Fruit fly (Drosophila melanogaster): ENCODE measurements around the gene His3.3A.

His3.3A gene

dm6 chr2L:5029049-5029808, 25.6 kb upstream of the His3.3A start, which contains the start of gene Col4a1:
Col4a1 (plus strand) TSS chr2L:5029609.
- TF ChIP-seq Eip78C (GFP tag) = peak; percentile 15
- no peak for TF ChIP-seq Sox15 (GFP tag; optimal IDR thresholded peaks at IDR 0.05)
- TF ChIP-seq eg (GFP tag; IDR thresholded peaks at IDR 0.05) = 0 out of 3 replicates have a peak, but pooled peaks have one; percentile 12
- 0 out of 3 replicates have a peak, but pooled peaks have one; percentile 22 for TF ChIP-seq CG6163 (GFP tag; IDR thresholded peaks at IDR 0.05)
- TF ChIP-seq svp (GFP tag) = peak; percentile 73
- no peak for TF ChIP-seq CG10631 (GFP tag; optimal IDR thresholded peaks at IDR 0.05)
- TF ChIP-seq net (GFP tag; optimal IDR thresholded peaks at IDR 0.05) = no peak
- TF ChIP-seq topi (GFP tag; optimal IDR thresholded peaks at IDR 0.05) = no peak

dm6 chr2L:5029809-5030108, 25.1 kb upstream of the His3.3A start:
- TF ChIP-seq CG31627 (GFP tag; optimal IDR thresholded peaks at IDR 0.05) = no peak
- no peak for TF ChIP-seq ss (GFP tag; optimal IDR thresholded peaks at IDR 0.05)

- TF ChIP-seq Met (GFP tag; optimal IDR thresholded peaks at IDR 0.05) (no peak), svp (GFP tag) (peak; percentile 99), fd85E (GFP tag; optimal IDR thresholded peaks at IDR 0.05) (no peak), CG10631 (GFP tag; optimal IDR thresholded peaks at IDR 0.05) (no peak), Ets96B (tag; optimal IDR thresholded peaks at IDR 0.05) (no peak), lz (GFP tag; optimal IDR thresholded peaks at IDR 0.05) (no peak), pdm3 (GFP tag; optimal IDR thresholded peaks at IDR 0.05) (no peak), cyc (GFP tag; optimal IDR thresholded peaks at IDR 0.05) (no peak)
Observed at dm6 chr2L:5030535-5030934, 24.3 kb upstream of the His3.3A start.

dm6 chr2L:5031399-5031798, 23.5 kb upstream of the His3.3A start:
- TF ChIP-seq Sox102F (GFP tag; optimal IDR thresholded peaks at IDR 0.05) (no peak), Gug (GFP tag; IDR thresholded peaks at IDR 0.05) (no peak), lz (GFP tag; optimal IDR thresholded peaks at IDR 0.05) (no peak), CG15336 (GFP tag; IDR thresholded peaks at IDR 0.05) (no peak), dsx (GFP tag; optimal IDR thresholded peaks at IDR 0.05; ENCODE audit: poor library complexity, severe bottlenecking) (no peak), ss (GFP tag; optimal IDR thresholded peaks at IDR 0.05) (no peak), CG8319 (GFP tag; optimal IDR thresholded peaks at IDR 0.05) (no peak), CG31627 (GFP tag; optimal IDR thresholded peaks at IDR 0.05) (no peak), CG4318 (GFP tag; optimal IDR thresholded peaks at IDR 0.05) (no peak), CG32006 (GFP tag; optimal IDR thresholded peaks at IDR 0.05) (no peak), salr (GFP tag; optimal IDR thresholded peaks at IDR 0.05) (no peak), CG9139 (GFP tag; optimal IDR thresholded peaks at IDR 0.05) (no peak), CG1621 (tag; optimal IDR thresholded peaks at IDR 0.05) (no peak), fd59A (GFP tag; optimal IDR thresholded peaks at IDR 0.05) (no peak), CG11902 (GFP tag; optimal IDR thresholded peaks at IDR 0.05) (no peak), Blimp-1 (GFP tag; optimal IDR thresholded peaks at IDR 0.05) (no peak), CG8632 (GFP tag; optimal IDR thresholded peaks at IDR 0.05) (no peak), cyc (GFP tag; optimal IDR thresholded peaks at IDR 0.05) (no peak), CG7368 (GFP tag; optimal IDR thresholded peaks at IDR 0.05) (no peak)

- no peak for TF ChIP-seq Eip93F (GFP tag; optimal IDR thresholded peaks at IDR 0.05)
- no peak for TF ChIP-seq CG8119 (GFP tag; IDR thresholded peaks at IDR 0.05)
- TF ChIP-seq CG10669 (GFP tag; optimal IDR thresholded peaks at IDR 0.05) = no peak
- no peak for TF ChIP-seq Gug (GFP tag; IDR thresholded peaks at IDR 0.05)
- no peak for TF ChIP-seq CG3919 (GFP tag; optimal IDR thresholded peaks at IDR 0.05)
- TF ChIP-seq CG11294 (GFP tag; IDR thresholded peaks at IDR 0.05) = no peak
- TF ChIP-seq Ets21C (GFP tag; optimal IDR thresholded peaks at IDR 0.05) = no peak
- TF ChIP-seq Eip78C (GFP tag) = no peak
- no peak for TF ChIP-seq achi (GFP tag; optimal IDR thresholded peaks at IDR 0.05)
- TF ChIP-seq pdm3 (GFP tag; optimal IDR thresholded peaks at IDR 0.05) = no peak
- no peak for TF ChIP-seq CG34406 (GFP tag; optimal IDR thresholded peaks at IDR 0.05)
- TF ChIP-seq Sox102F (GFP tag; optimal IDR thresholded peaks at IDR 0.05) = no peak
- TF ChIP-seq lz (GFP tag; optimal IDR thresholded peaks at IDR 0.05) = no peak
- no peak for TF ChIP-seq CG8319 (GFP tag; optimal IDR thresholded peaks at IDR 0.05)
- TF ChIP-seq CG11902 (GFP tag; optimal IDR thresholded peaks at IDR 0.05) = no peak
- no peak for TF ChIP-seq CG31627 (GFP tag; optimal IDR thresholded peaks at IDR 0.05)
- TF ChIP-seq CG3032 (tag; optimal IDR thresholded peaks at IDR 0.05) = no peak
Observed at dm6 chr2L:5031886-5032285, 23.0 kb upstream of the His3.3A start.
